Fruit fly (Drosophila melanogaster) whole organism, embryonic: ENCODE measurements around the gene CG13029.

Source experiments
- Antp ChIP-seq: fragments of 200-800 bp; sonication (Bioruptor generic); optimal IDR thresholded peaks from 3 replicates; lab custom pipeline; 2016; ENCODE audit warnings: missing biosample characterization, missing genetic modification characterization
- BtbVII ChIP-seq: fragments of 200-800 bp; sonication (Bioruptor generic); optimal IDR thresholded peaks from 3 replicates; lab custom pipeline; 2017; ENCODE audit warnings: missing biosample characterization, mild to moderate bottlenecking, missing genetic modification characterization
- CG12744 ChIP-seq: fragments of 200-800 bp; sonication (Bioruptor generic); optimal IDR thresholded peaks from 2 replicates; lab custom pipeline; 2016; ENCODE audit warnings: missing biosample characterization, missing genetic modification characterization
- CG12769 ChIP-seq: fragments of 200-800 bp; sonication (Bioruptor generic); optimal IDR thresholded peaks from 2 replicates; lab custom pipeline; 2019; ENCODE audit warnings: missing biosample characterization, mild to moderate bottlenecking, missing genetic modification characterization, moderate library complexity
- CG15514 ChIP-seq: fragments of 200-800 bp; sonication (Bioruptor generic); optimal IDR thresholded peaks from 3 replicates; lab custom pipeline; 2017; ENCODE audit warnings: missing biosample characterization, missing genetic modification characterization, mild to moderate bottlenecking, moderate library complexity, missing genetic modification reagents
- CG16863 ChIP-seq: fragments of 200-800 bp; sonication (Bioruptor generic); optimal IDR thresholded peaks from 3 replicates; lab custom pipeline; 2016; ENCODE audit warnings: missing biosample characterization, missing genetic modification characterization
- CG17359 ChIP-seq: fragments of 200-800 bp; sonication (Bioruptor generic); optimal IDR thresholded peaks from 3 replicates; lab custom pipeline; 2018; ENCODE audit warnings: missing biosample characterization, mild to moderate bottlenecking, missing genetic modification characterization, moderate library complexity
- CG1832 ChIP-seq: fragments of 200-800 bp; sonication (Bioruptor generic); optimal IDR thresholded peaks from 2 replicates; lab custom pipeline; 2017; ENCODE audit warnings: missing biosample characterization, mild to moderate bottlenecking, missing genetic modification characterization, inconsistent platforms
- CG2199 ChIP-seq: fragments of 200-800 bp; sonication (Bioruptor generic); IDR thresholded peaks from 3 replicates; pipeline ENCODE4 v1.3.6; 2022; ENCODE audit warnings: missing biosample characterization, missing genetic modification characterization
- CG34224 ChIP-seq: fragments of 200-800 bp; sonication (Bioruptor generic); IDR thresholded peaks from 3 replicates; pipeline ENCODE4 v1.3.6; 2022; ENCODE audit warnings: missing biosample characterization, missing genetic modification characterization; ENCODE audit not compliant: partially characterized antibody
- CG4730 ChIP-seq: fragments of 200-800 bp; sonication (Bioruptor generic); IDR thresholded peaks from 2 replicates; pipeline ENCODE4 v1.3.6; 2022; ENCODE audit warnings: missing biosample characterization, missing genetic modification characterization
- CG6683 ChIP-seq: fragments of 200-800 bp; sonication (Bioruptor generic); optimal IDR thresholded peaks from 2 replicates; lab custom pipeline; 2017; ENCODE audit warnings: missing biosample characterization, mild to moderate bottlenecking, missing genetic modification characterization, missing genetic modification reagents
- CG6813 ChIP-seq: fragments of 200-800 bp; sonication (Bioruptor generic); optimal IDR thresholded peaks from 2 replicates; lab custom pipeline; 2017; ENCODE audit warnings: missing biosample characterization, missing genetic modification characterization, mild to moderate bottlenecking, moderate library complexity, missing genetic modification reagents
- CG7271 ChIP-seq: fragments of 200-800 bp; sonication (Bioruptor generic); optimal IDR thresholded peaks from 2 replicates; lab custom pipeline; 2018; ENCODE audit warnings: missing biosample characterization, mild to moderate bottlenecking, missing genetic modification characterization, moderate library complexity
- CG9215 ChIP-seq: fragments of 200-800 bp; sonication (Bioruptor generic); IDR thresholded peaks from 2 replicates; pipeline ENCODE4 v1.3.6; 2022; ENCODE audit warnings: missing biosample characterization, missing genetic modification characterization
- D19A ChIP-seq: fragments of 200-800 bp; optimal IDR thresholded peaks from 3 replicates; lab custom pipeline; 2019; ENCODE audit warnings: missing biosample characterization, mild to moderate bottlenecking, missing genetic modification characterization, moderate library complexity
- Dbx ChIP-seq: fragments of 200-800 bp; sonication (Bioruptor generic); IDR thresholded peaks from 3 replicates; pipeline ENCODE4 v1.3.6; 2022; ENCODE audit warnings: missing biosample characterization, missing genetic modification characterization
- Doc3 ChIP-seq: fragments of 200-800 bp; sonication (Bioruptor generic); IDR thresholded peaks from 3 replicates; pipeline ENCODE4 v1.3.6; 2022; ENCODE audit warnings: missing biosample characterization, missing genetic modification characterization; ENCODE audit not compliant: partially characterized antibody
- E2f1 ChIP-seq: fragments of 200-800 bp; sonication (Bioruptor generic); IDR thresholded peaks from 2 replicates; pipeline ENCODE4 v1.3.6; 2022; ENCODE audit warnings: missing biosample characterization, missing genetic modification characterization
- Eip74EF ChIP-seq, 2 experiments: fragments of 200-800 bp in 1 of 2; fragments of >200 bp in 1 of 2; sonication (Bioruptor generic) in 1 of 2; optimal IDR thresholded peaks; 2 replicates each; lab custom pipeline; 2017 to 2019; ENCODE audit warnings: missing biosample characterization in 2 of 2, missing genetic modification characterization in 2 of 2, mild to moderate bottlenecking in 1 of 2, moderate library complexity in 1 of 2
- Gsc ChIP-seq: fragments of 200-800 bp; sonication (Bioruptor generic); IDR thresholded peaks from 2 replicates; pipeline ENCODE4 v1.3.6; 2022; ENCODE audit warnings: missing biosample characterization, missing genetic modification characterization
- Mrtf ChIP-seq: fragments of 200-800 bp; sonication (Bioruptor generic); IDR thresholded peaks from 3 replicates; pipeline ENCODE4 v1.3.6; 2022; ENCODE audit warnings: missing biosample characterization, missing genetic modification characterization
- Myb ChIP-seq: fragments of 200-800 bp; sonication (Bioruptor generic); optimal IDR thresholded peaks from 2 replicates; lab custom pipeline; 2016; ENCODE audit warnings: missing biosample characterization, missing genetic modification characterization
- Sry-δ ChIP-seq: fragments of 200-800 bp; sonication (Bioruptor generic); optimal IDR thresholded peaks from 2 replicates; lab custom pipeline; 2016; ENCODE audit warnings: missing biosample characterization, missing genetic modification characterization
- ase ChIP-seq: fragments of 200-800 bp; sonication (Bioruptor generic); IDR thresholded peaks from 3 replicates; pipeline ENCODE4 v1.3.6; 2022; ENCODE audit warnings: missing biosample characterization, missing genetic modification characterization
- btn ChIP-seq: fragments of 200-800 bp; sonication (Bioruptor generic); optimal IDR thresholded peaks from 2 replicates; lab custom pipeline; 2016; ENCODE audit warnings: missing biosample characterization, missing genetic modification characterization
- cato ChIP-seq: fragments of 200-800 bp; sonication (Bioruptor generic); optimal IDR thresholded peaks from 2 replicates; lab custom pipeline; 2016; ENCODE audit warnings: missing biosample characterization, missing genetic modification characterization, borderline replicate concordance
- caup ChIP-seq: fragments of 200-800 bp; sonication (Bioruptor generic); optimal IDR thresholded peaks from 3 replicates; lab custom pipeline; 2017; ENCODE audit warnings: missing biosample characterization, mild to moderate bottlenecking, missing genetic modification characterization, moderate library complexity; ENCODE audit not compliant: severe bottlenecking
- crp ChIP-seq, 2 experiments: fragments of 200-800 bp; sonication (Bioruptor generic); optimal IDR thresholded peaks; 2 replicates in 1 of 2; 3 replicates in 1 of 2; lab custom pipeline; 2017; ENCODE audit warnings: missing biosample characterization in 2 of 2, missing genetic modification characterization in 2 of 2, mild to moderate bottlenecking in 1 of 2, moderate library complexity in 1 of 2
- dpn ChIP-seq, 2 experiments: fragments of 200-800 bp; sonication (Bioruptor generic); optimal IDR thresholded peaks; 3 replicates each; lab custom pipeline; 2016; ENCODE audit warnings: missing biosample characterization in 2 of 2, missing genetic modification characterization in 2 of 2
- emc ChIP-seq: fragments of 200-800 bp; sonication (Bioruptor generic); optimal IDR thresholded peaks from 2 replicates; lab custom pipeline; 2016; ENCODE audit warnings: missing biosample characterization, missing genetic modification characterization
- exex ChIP-seq: fragments of 200-800 bp; sonication (Bioruptor generic); optimal IDR thresholded peaks from 4 replicates; lab custom pipeline; 2018; ENCODE audit warnings: missing biosample characterization, mild to moderate bottlenecking, missing genetic modification characterization, moderate library complexity
- fd96Cb ChIP-seq: fragments of 200-800 bp; sonication (Bioruptor generic); optimal IDR thresholded peaks from 2 replicates; lab custom pipeline; 2018; ENCODE audit warnings: missing biosample characterization, mild to moderate bottlenecking, missing genetic modification characterization, moderate library complexity
- fru ChIP-seq: fragments of >200 bp; optimal IDR thresholded peaks from 2 replicates; lab custom pipeline; 2017
- h ChIP-seq: fragments of >200 bp; optimal IDR thresholded peaks from 2 replicates; lab custom pipeline; 2017
- hth ChIP-seq: fragments of >200 bp; optimal IDR thresholded peaks from 2 replicates; lab custom pipeline; 2017; ENCODE audit warnings: inconsistent platforms
- jumu ChIP-seq: fragments of 200-800 bp; sonication (Bioruptor generic); optimal IDR thresholded peaks from 3 replicates; lab custom pipeline; 2016; ENCODE audit warnings: missing biosample characterization, missing genetic modification characterization
- kni ChIP-seq: fragments of 200-800 bp; sonication (Bioruptor generic); optimal IDR thresholded peaks from 3 replicates; lab custom pipeline; 2017; ENCODE audit warnings: mild to moderate bottlenecking, missing biosample characterization, missing genetic modification reagents, missing genetic modification characterization
- lbe ChIP-seq: fragments of 200-800 bp; sonication (Bioruptor generic); optimal IDR thresholded peaks from 2 replicates; lab custom pipeline; 2016; ENCODE audit warnings: missing biosample characterization, mild to moderate bottlenecking, missing genetic modification characterization
- lov ChIP-seq, 2 experiments: fragments of 200-800 bp in 1 of 2; fragments of >200 bp in 1 of 2; sonication (Bioruptor generic) in 1 of 2; IDR thresholded peaks in 1 of 2; optimal IDR thresholded peaks in 1 of 2; 2 replicates in 1 of 2; 3 replicates in 1 of 2; pipeline versions ENCODE4 v1.3.6 to Lab custom; 2017 to 2022; ENCODE audit warnings: missing biosample characterization in 1 of 2, missing genetic modification characterization in 1 of 2
- nerfin-1 ChIP-seq: fragments of 200-800 bp; sonication (Bioruptor generic); optimal IDR thresholded peaks from 3 replicates; lab custom pipeline; 2019; ENCODE audit warnings: missing biosample characterization, mild to moderate bottlenecking, missing genetic modification characterization, moderate library complexity
- nom ChIP-seq: fragments of 200-800 bp; sonication (Bioruptor generic); optimal IDR thresholded peaks from 2 replicates; lab custom pipeline; 2017; ENCODE audit warnings: missing biosample characterization, missing genetic modification characterization, mild to moderate bottlenecking, moderate library complexity, missing genetic modification reagents
- prd ChIP-seq, 3 experiments: fragments of >200 bp in 2 of 3; fragments of 200-800 bp in 1 of 3; sonication (Bioruptor generic) in 1 of 3; optimal IDR thresholded peaks in 2 of 3; IDR thresholded peaks in 1 of 3; 2 replicates in 2 of 3; 3 replicates in 1 of 3; pipeline versions ENCODE4 v1.3.6 to Lab custom; 2017 to 2022; ENCODE audit warnings: missing biosample characterization in 1 of 3, missing genetic modification characterization in 1 of 3
- run ChIP-seq: fragments of 200-800 bp; sonication (Bioruptor generic); optimal IDR thresholded peaks from 3 replicates; lab custom pipeline; 2018; ENCODE audit warnings: missing biosample characterization, mild to moderate bottlenecking, missing genetic modification characterization
- sens-2 ChIP-seq: fragments of 200-800 bp; sonication (Bioruptor generic); IDR thresholded peaks from 2 replicates; pipeline ENCODE4 v1.3.6; 2022; ENCODE audit warnings: missing biosample characterization, missing genetic modification characterization
- stwl ChIP-seq: fragments of 200-800 bp; sonication (Bioruptor generic); optimal IDR thresholded peaks from 3 replicates; lab custom pipeline; 2018; ENCODE audit warnings: missing biosample characterization, mild to moderate bottlenecking, missing genetic modification characterization, moderate library complexity
- twi ChIP-seq: fragments of 200-800 bp; optimal IDR thresholded peaks from 2 replicates; lab custom pipeline; 2019; ENCODE audit warnings: missing biosample characterization, mild to moderate bottlenecking, missing genetic modification characterization, moderate library complexity
- vnd ChIP-seq: fragments of 200-800 bp; sonication (Bioruptor generic); IDR thresholded peaks from 3 replicates; pipeline ENCODE4 v1.3.6; 2022; ENCODE audit warnings: missing biosample characterization, missing genetic modification characterization; ENCODE audit not compliant: partially characterized antibody
- yki ChIP-seq: fragments of >200 bp; optimal IDR thresholded peaks from 3 replicates; lab custom pipeline; 2018
- zen2 ChIP-seq: fragments of 200-800 bp; sonication (Bioruptor generic); IDR thresholded peaks from 3 replicates; pipeline ENCODE4 v1.3.6; 2022; ENCODE audit warnings: missing biosample characterization, missing genetic modification characterization; ENCODE audit not compliant: partially characterized antibody

The CG13029 gene

DNA sequence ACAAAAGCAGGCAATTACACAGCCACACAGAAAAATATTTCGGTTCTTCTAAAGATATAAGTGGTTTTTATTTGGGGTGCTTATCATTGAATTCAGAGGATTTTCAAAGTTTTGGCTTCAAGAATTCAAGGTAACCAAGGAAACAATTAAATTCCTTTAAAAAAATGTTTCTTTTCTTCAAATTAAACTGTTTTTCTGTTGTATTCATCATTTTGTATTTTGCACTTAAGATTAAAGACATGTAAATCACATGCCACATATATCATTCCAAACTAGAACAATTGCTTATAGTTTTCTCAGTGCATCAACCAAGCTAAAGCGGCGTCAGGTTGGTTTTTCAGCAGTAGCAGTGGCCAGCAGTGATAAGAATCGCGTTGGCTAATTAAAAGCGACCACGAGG is 19.9 kb upstream of the CG13029 start (continued):
- no peak for TF ChIP-seq yki (lab: Kevin White, UChicago)
- TF ChIP-seq CG6813 (GFP tag; lab: Kevin White, UChicago) = no peak
- TF ChIP-seq ase (GFP tag; lab: Robert Waterston, UW) = no peak
- no peak for TF ChIP-seq Gsc
- no peak for TF ChIP-seq CG1832
- no peak for TF ChIP-seq Dbx (GFP tag; lab: Robert Waterston, UW)
- no peak for TF ChIP-seq Eip74EF (GFP tag; optimal IDR thresholded peaks at IDR 0.05; lab: Kevin White, UChicago)
- no peak for TF ChIP-seq CG7271 (tag; lab: Kevin White, UChicago)
- TF ChIP-seq sens-2 (GFP tag; lab: Robert Waterston, UW) = no peak
- TF ChIP-seq CG2199 (GFP tag; lab: Robert Waterston, UW) = no peak
- TF ChIP-seq zen2 (GFP tag; lab: Robert Waterston, UW) = no peak
- no peak for TF ChIP-seq run (tag; lab: Kevin White, UChicago)
- no peak for TF ChIP-seq twi
- TF ChIP-seq Sry-δ (GFP tag; lab: Kevin White, UChicago) = no peak
- no peak for TF ChIP-seq nerfin-1 (tag; lab: Kevin White, UChicago)
- TF ChIP-seq cato (GFP tag; lab: Kevin White, UChicago) = no peak
- TF ChIP-seq Myb (GFP tag; lab: Kevin White, UChicago) = no peak
- TF ChIP-seq CG34224 (GFP tag; lab: Robert Waterston, UW) = no peak
- no peak for TF ChIP-seq prd (optimal IDR thresholded peaks at IDR 0.05; lab: Kevin White, UChicago)
- no peak; the same call in 2 of the 3 replicates for TF ChIP-seq prd (GFP tag; IDR thresholded peaks at IDR 0.05; lab: Robert Waterston, UW)
- no peak for TF ChIP-seq caup (GFP tag; lab: Kevin White, UChicago)
- no peak for TF ChIP-seq crp (GFP tag; optimal IDR thresholded peaks at IDR 0.05; lab: Kevin White, UChicago)
- no peak for TF ChIP-seq D19A
- no peak for TF ChIP-seq Doc3 (GFP tag; lab: Robert Waterston, UW)
- TF ChIP-seq nom (GFP tag; lab: Kevin White, UChicago) = no peak
- TF ChIP-seq btn (GFP tag; lab: Kevin White, UChicago) = no peak
- peak in 1 of 2 experiments; percentile 22 for TF ChIP-seq dpn (GFP tag; optimal IDR thresholded peaks at IDR 0.05; lab: Kevin White, UChicago)
- TF ChIP-seq Mrtf (GFP tag; lab: Robert Waterston, UW) = no peak
- TF ChIP-seq CG12744 = no peak
- TF ChIP-seq hth (lab: Kevin White, UChicago) = no peak
- TF ChIP-seq lbe (GFP tag; lab: Kevin White, UChicago) = no peak
- no peak for TF ChIP-seq vnd (GFP tag; lab: Robert Waterston, UW)
- no peak for TF ChIP-seq fd96Cb (tag; lab: Kevin White, UChicago)
- TF ChIP-seq Antp = no peak
- TF ChIP-seq CG6683 (GFP tag; lab: Kevin White, UChicago) = no peak
- TF ChIP-seq CG4730 (GFP tag; lab: Robert Waterston, UW) = no peak
- TF ChIP-seq emc (GFP tag; lab: Kevin White, UChicago) = no peak
- no peak for TF ChIP-seq fru (lab: Kevin White, UChicago)
- TF ChIP-seq CG16863 (GFP tag; lab: Kevin White, UChicago) = no peak
- TF ChIP-seq lov (optimal IDR thresholded peaks at IDR 0.05; lab: Kevin White, UChicago) = no peak
- no peak for TF ChIP-seq lov (GFP tag; IDR thresholded peaks at IDR 0.05; lab: Robert Waterston, UW)
- no peak for TF ChIP-seq CG9215 (GFP tag; lab: Robert Waterston, UW)
- TF ChIP-seq E2f1 (GFP tag; lab: Robert Waterston, UW) = peak; percentile 54
- peak; percentile 3 for TF ChIP-seq exex (tag; lab: Kevin White, UChicago)
- TF ChIP-seq CG12769 (tag; lab: Kevin White, UChicago) = no peak
- TF ChIP-seq h (lab: Kevin White, UChicago) = no peak
- TF ChIP-seq CG17359 (tag; lab: Kevin White, UChicago) = no peak
- TF ChIP-seq CG15514 (GFP tag; lab: Kevin White, UChicago) = peak; percentile 16
- TF ChIP-seq kni (GFP tag; lab: Kevin White, UChicago) = no peak
- peak; percentile 52 for TF ChIP-seq BtbVII (GFP tag; lab: Kevin White, UChicago)
- TF ChIP-seq jumu = no peak
- TF ChIP-seq stwl (tag; lab: Kevin White, UChicago) = no peak
